Worm (Caenorhabditis elegans): ENCODE data around the gene Y53F4B.36.

DNA sequence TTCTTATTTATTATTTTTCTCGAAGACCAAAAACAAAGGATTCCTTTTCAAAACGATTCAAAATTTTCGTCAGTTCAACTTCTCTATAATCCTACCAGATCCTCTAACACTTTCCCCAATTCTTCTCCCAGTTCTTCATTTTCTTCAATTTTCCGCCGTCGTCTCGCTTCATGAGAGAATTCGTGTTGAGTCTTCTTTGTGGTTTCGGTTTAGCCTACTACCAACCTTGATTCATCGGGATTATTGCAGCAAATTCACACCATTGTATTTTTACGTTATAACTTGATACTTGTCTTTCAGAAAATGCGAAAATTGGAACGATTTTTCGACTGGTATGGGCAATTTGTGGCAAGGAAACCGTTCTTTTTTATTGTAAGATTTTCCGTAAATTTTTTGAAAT lies 17.9 kb upstream of the Y53F4B.36 start, which contains the start of gene ptr-20:
- TF ChIP-seq fax-1 (tag; optimal IDR thresholded peaks at IDR 0.05) = no peak
- TF ChIP-seq pha-4 (tag; optimal IDR thresholded peaks at IDR 0.05) = no peak
- no peak for TF ChIP-seq ceh-9 (tag; optimal IDR thresholded peaks at IDR 0.05)

All from whole organism, late embryonic.